Worm (Caenorhabditis elegans) whole organism, L2 larva: ENCODE measurements around the gene trf-1.

Experiments
- R02D3.7 ChIP-seq: fragments of 150-350 bp; optimal IDR thresholded peaks from 2 replicates; lab custom pipeline; 2014; ENCODE audit warnings: missing biosample characterization, missing genetic modification characterization
- egl-27 ChIP-seq: sonication (generic microtip); optimal IDR thresholded peaks from 3 replicates; lab custom pipeline; 2017; ENCODE audit warnings: missing biosample characterization, missing genetic modification reagents, missing genetic modification characterization
- gmeb-1 ChIP-seq: fragments of 150-350 bp; optimal IDR thresholded peaks from 2 replicates; lab custom pipeline; 2014; ENCODE audit warnings: missing biosample characterization, missing genetic modification characterization
- mbf-1 ChIP-seq: sonication (generic microtip); optimal IDR thresholded peaks from 2 replicates; lab custom pipeline; 2017; ENCODE audit warnings: missing biosample characterization, missing genetic modification characterization
- nhr-237 ChIP-seq: fragments of 150-350 bp; optimal IDR thresholded peaks from 2 replicates; lab custom pipeline; 2014; ENCODE audit warnings: missing biosample characterization, missing genetic modification characterization
- unc-62 ChIP-seq: fragments of 150-350 bp; optimal IDR thresholded peaks from 2 replicates; lab custom pipeline; 2014; ENCODE audit warnings: missing biosample characterization, missing genetic modification reagents, missing genetic modification characterization
- ztf-11 ChIP-seq: sonication (generic microtip); optimal IDR thresholded peaks from 2 replicates; lab custom pipeline; 2017; ENCODE audit warnings: missing biosample characterization, missing genetic modification characterization

DNA sequence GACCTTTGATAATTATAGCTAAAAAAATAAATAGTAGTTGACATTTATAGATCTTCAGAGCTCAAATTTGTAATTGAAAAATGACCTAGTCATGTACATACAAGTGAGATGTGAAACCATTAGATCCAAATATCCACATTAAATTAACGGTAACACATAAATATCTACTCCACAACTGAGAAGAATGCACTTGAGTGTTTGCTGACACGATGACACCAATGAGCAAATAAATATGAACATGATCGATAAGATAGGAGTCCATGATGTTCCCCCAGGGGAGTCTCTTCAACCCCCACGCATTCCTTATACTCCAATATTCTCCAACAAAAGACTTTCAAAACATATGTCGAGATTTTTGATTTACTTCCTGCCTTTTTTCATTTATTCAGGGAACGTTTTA lies 25.8 kb upstream of the trf-1 start, which contains the start of gene ttr-52:
- TF ChIP-seq ztf-11 (tag; lab: Kevin White, UChicago) (no peak), R02D3.7 (tag; lab: Kevin White, UChicago) (no peak), egl-27 (tag; lab: Kevin White, UChicago) (no peak), nhr-237 (tag; lab: Kevin White, UChicago) (no peak), unc-62 (GFP tag; lab: Kevin White, UChicago) (no peak), gmeb-1 (tag; lab: Kevin White, UChicago) (no peak), mbf-1 (tag; lab: Kevin White, UChicago) (no peak)
